Fruit fly (Drosophila melanogaster) whole organism, embryonic: ENCODE results near the gene Orp8.

Experiments used
- Adf1 ChIP-seq: fragments of 200-800 bp; sonication (Bioruptor generic); IDR thresholded peaks from 2 replicates; pipeline ENCODE4 v1.3.6; 2022; ENCODE audit warnings: missing biosample characterization, missing genetic modification characterization
- Atf-2 ChIP-seq: fragments of 200-800 bp; sonication (Bioruptor generic); optimal IDR thresholded peaks from 2 replicates; lab custom pipeline; 2016; ENCODE audit warnings: missing biosample characterization, missing genetic modification characterization
- BEAF-32 ChIP-seq: fragments of 200-800 bp; sonication (Bioruptor generic); optimal IDR thresholded peaks from 3 replicates; lab custom pipeline; 2017; ENCODE audit warnings: missing biosample characterization, missing genetic modification characterization, mild to moderate bottlenecking, moderate library complexity, missing genetic modification reagents
- CG11085 ChIP-seq: fragments of 200-800 bp; sonication (Bioruptor generic); IDR thresholded peaks from 2 replicates; pipeline ENCODE4 v1.3.6; 2022; ENCODE audit warnings: missing biosample characterization, missing genetic modification characterization
- CG15601 ChIP-seq: fragments of 200-800 bp; sonication (Bioruptor generic); optimal IDR thresholded peaks from 3 replicates; lab custom pipeline; 2019; ENCODE audit warnings: missing biosample characterization, mild to moderate bottlenecking, missing genetic modification characterization, moderate library complexity
- CG1602 ChIP-seq: fragments of 200-800 bp; sonication (Bioruptor generic); optimal IDR thresholded peaks from 3 replicates; lab custom pipeline; 2016; ENCODE audit warnings: missing biosample characterization, missing genetic modification characterization
- CG2199 ChIP-seq: fragments of 200-800 bp; sonication (Bioruptor generic); IDR thresholded peaks from 3 replicates; pipeline ENCODE4 v1.3.6; 2022; ENCODE audit warnings: missing biosample characterization, missing genetic modification characterization
- CG2712 ChIP-seq: fragments of 200-800 bp; optimal IDR thresholded peaks from 3 replicates; lab custom pipeline; 2019; ENCODE audit warnings: missing biosample characterization, mild to moderate bottlenecking, missing genetic modification characterization, moderate library complexity
- CG32767 ChIP-seq: fragments of 200-800 bp; sonication (Bioruptor generic); IDR thresholded peaks from 2 replicates; pipeline ENCODE4 v1.3.6; 2022; ENCODE audit warnings: missing biosample characterization, missing genetic modification characterization
- CG33213 ChIP-seq: fragments of 200-800 bp; sonication (Bioruptor generic); optimal IDR thresholded peaks from 3 replicates; lab custom pipeline; 2016; ENCODE audit warnings: missing biosample characterization, missing genetic modification characterization
- CG3995 ChIP-seq: fragments of 200-800 bp; sonication (Bioruptor generic); optimal IDR thresholded peaks from 3 replicates; lab custom pipeline; 2016; ENCODE audit warnings: missing biosample characterization, missing genetic modification characterization
- CG5180 ChIP-seq: fragments of 200-800 bp; sonication (Bioruptor generic); optimal IDR thresholded peaks from 3 replicates; lab custom pipeline; 2017; ENCODE audit warnings: missing biosample characterization, missing genetic modification characterization, mild to moderate bottlenecking, moderate library complexity, missing genetic modification reagents
- CG7963 ChIP-seq: fragments of 200-800 bp; sonication (Bioruptor generic); IDR thresholded peaks from 3 replicates; pipeline ENCODE4 v1.3.6; 2022; ENCODE audit warnings: missing biosample characterization, missing genetic modification characterization; ENCODE audit not compliant: partially characterized antibody
- CG7987 ChIP-seq: fragments of 200-800 bp; sonication (Bioruptor generic); optimal IDR thresholded peaks from 2 replicates; lab custom pipeline; 2018; ENCODE audit warnings: missing biosample characterization, mild to moderate bottlenecking, missing genetic modification characterization, moderate library complexity
- CoRest ChIP-seq: fragments of 200-800 bp; sonication (Bioruptor generic); optimal IDR thresholded peaks from 3 replicates; lab custom pipeline; 2018; ENCODE audit warnings: missing biosample characterization, mild to moderate bottlenecking, missing genetic modification characterization, moderate library complexity
- Eip74EF ChIP-seq, 2 experiments: fragments of 200-800 bp in 1 of 2; fragments of >200 bp in 1 of 2; sonication (Bioruptor generic) in 1 of 2; optimal IDR thresholded peaks; 2 replicates each; lab custom pipeline; 2017 to 2019; ENCODE audit warnings: missing biosample characterization in 2 of 2, missing genetic modification characterization in 2 of 2, mild to moderate bottlenecking in 1 of 2, moderate library complexity in 1 of 2
- Elba2 ChIP-seq: fragments of 200-800 bp; sonication (Bioruptor generic); optimal IDR thresholded peaks from 3 replicates; lab custom pipeline; 2016; ENCODE audit warnings: missing biosample characterization, missing genetic modification characterization
- H15 ChIP-seq: fragments of 200-800 bp; sonication (Bioruptor generic); IDR thresholded peaks from 3 replicates; pipeline ENCODE4 v1.3.6; 2022; ENCODE audit warnings: missing biosample characterization, missing genetic modification characterization
- HLH4C ChIP-seq: fragments of 200-800 bp; sonication (Bioruptor generic); IDR thresholded peaks from 3 replicates; pipeline ENCODE4 v1.3.6; 2022; ENCODE audit warnings: missing biosample characterization, missing genetic modification characterization; ENCODE audit not compliant: partially characterized antibody
- HmgZ ChIP-seq: fragments of 200-800 bp; sonication (Bioruptor generic); optimal IDR thresholded peaks from 2 replicates; lab custom pipeline; 2018; ENCODE audit warnings: missing biosample characterization, mild to moderate bottlenecking, missing genetic modification characterization
- Lim3 ChIP-seq: fragments of 200-800 bp; sonication (Bioruptor generic); IDR thresholded peaks from 2 replicates; pipeline ENCODE4 v1.3.6; 2022; ENCODE audit warnings: missing biosample characterization, missing genetic modification characterization
- Lpt ChIP-seq: fragments of >200 bp; optimal IDR thresholded peaks from 2 replicates; lab custom pipeline; 2018; ENCODE audit warnings: missing biosample characterization, missing genetic modification characterization
- NC2β ChIP-seq: fragments of 200-800 bp; sonication (Bioruptor generic); optimal IDR thresholded peaks from 2 replicates; lab custom pipeline; 2016; ENCODE audit warnings: missing biosample characterization, missing genetic modification characterization
- Oli ChIP-seq: fragments of 200-800 bp; sonication (Bioruptor generic); optimal IDR thresholded peaks from 2 replicates; lab custom pipeline; 2018; ENCODE audit warnings: missing biosample characterization, mild to moderate bottlenecking, missing genetic modification characterization, moderate library complexity
- Sox100B ChIP-seq: fragments of 200-800 bp; sonication (Bioruptor generic); optimal IDR thresholded peaks from 3 replicates; lab custom pipeline; 2018; ENCODE audit warnings: missing biosample characterization, mild to moderate bottlenecking, missing genetic modification characterization
- Sry-β ChIP-seq: fragments of 200-800 bp; sonication (Bioruptor generic); optimal IDR thresholded peaks from 2 replicates; lab custom pipeline; 2018; ENCODE audit warnings: missing biosample characterization, mild to moderate bottlenecking, missing genetic modification characterization, moderate library complexity
- ash1 ChIP-seq: fragments of 200-800 bp; sonication (Bioruptor generic); optimal IDR thresholded peaks from 2 replicates; lab custom pipeline; 2018; ENCODE audit warnings: missing biosample characterization, mild to moderate bottlenecking, missing genetic modification characterization
- ato ChIP-seq: fragments of 200-800 bp; sonication (Bioruptor generic); IDR thresholded peaks from 2 replicates; pipeline ENCODE4 v1.3.6; 2022; ENCODE audit warnings: missing biosample characterization, missing genetic modification characterization; ENCODE audit not compliant: partially characterized antibody
- chn ChIP-seq: fragments of 200-800 bp; sonication (Bioruptor generic); optimal IDR thresholded peaks from 2 replicates; lab custom pipeline; 2016; ENCODE audit warnings: missing biosample characterization, missing genetic modification characterization
- croc ChIP-seq: fragments of 200-800 bp; sonication (Bioruptor generic); conservative IDR thresholded peaks from 3 replicates; pipeline ENCODE4 v1.3.6; 2022; ENCODE audit warnings: missing biosample characterization, missing genetic modification characterization
- crp ChIP-seq, 2 experiments: fragments of 200-800 bp; sonication (Bioruptor generic); optimal IDR thresholded peaks; 2 replicates in 1 of 2; 3 replicates in 1 of 2; lab custom pipeline; 2017; ENCODE audit warnings: missing biosample characterization in 2 of 2, missing genetic modification characterization in 2 of 2, mild to moderate bottlenecking in 1 of 2, moderate library complexity in 1 of 2
- fd64A ChIP-seq: fragments of 200-800 bp; sonication (Bioruptor generic); optimal IDR thresholded peaks from 3 replicates; lab custom pipeline; 2018; ENCODE audit warnings: missing biosample characterization, mild to moderate bottlenecking, missing genetic modification characterization
- ftz-f1 ChIP-seq: fragments of 200-800 bp; sonication (Bioruptor generic); optimal IDR thresholded peaks from 2 replicates; lab custom pipeline; 2016; ENCODE audit warnings: missing biosample characterization, missing genetic modification characterization
- fu2 ChIP-seq: fragments of 200-800 bp; sonication (Bioruptor generic); optimal IDR thresholded peaks from 2 replicates; lab custom pipeline; 2016; ENCODE audit warnings: missing biosample characterization, missing genetic modification characterization
- gfzf ChIP-seq: fragments of 200-800 bp; sonication (Bioruptor generic); optimal IDR thresholded peaks from 2 replicates; lab custom pipeline; 2016; ENCODE audit warnings: missing biosample characterization, mild to moderate bottlenecking, missing genetic modification characterization, moderate library complexity
- hth ChIP-seq: fragments of >200 bp; optimal IDR thresholded peaks from 2 replicates; lab custom pipeline; 2017; ENCODE audit warnings: inconsistent platforms
- insv ChIP-seq, 2 experiments: fragments of 200-800 bp; sonication (Bioruptor generic); optimal IDR thresholded peaks; 3 replicates each; lab custom pipeline; 2016 to 2018; ENCODE audit warnings: missing biosample characterization in 2 of 2, missing genetic modification characterization in 2 of 2
- jing ChIP-seq: fragments of 200-800 bp; sonication (Bioruptor generic); optimal IDR thresholded peaks from 2 replicates; lab custom pipeline; 2018; ENCODE audit warnings: missing biosample characterization, mild to moderate bottlenecking, missing genetic modification characterization
- klu ChIP-seq: fragments of 200-800 bp; sonication (Bioruptor generic); IDR thresholded peaks from 2 replicates; pipeline ENCODE4 v1.3.6; 2022; ENCODE audit warnings: missing biosample characterization, missing genetic modification characterization
- maf-S ChIP-seq: fragments of 200-800 bp; sonication (Bioruptor generic); optimal IDR thresholded peaks from 2 replicates; lab custom pipeline; 2016; ENCODE audit warnings: missing biosample characterization, missing genetic modification characterization
- otp ChIP-seq: fragments of 200-800 bp; sonication (Bioruptor generic); IDR thresholded peaks from 3 replicates; pipeline ENCODE4, ENCODE4 v1.3.6; 2022; ENCODE audit warnings: missing biosample characterization, missing genetic modification characterization
- pum ChIP-seq: fragments of 200-800 bp; sonication (Bioruptor generic); optimal IDR thresholded peaks from 2 replicates; lab custom pipeline; 2016; ENCODE audit warnings: missing biosample characterization, missing genetic modification characterization
- ranshi ChIP-seq: fragments of 200-800 bp; sonication (Bioruptor generic); IDR thresholded peaks from 2 replicates; pipeline ENCODE4 v1.3.6; 2022; ENCODE audit warnings: missing biosample characterization, missing genetic modification characterization
- repo ChIP-seq: fragments of 200-800 bp; sonication (Bioruptor generic); optimal IDR thresholded peaks from 2 replicates; lab custom pipeline; 2016; ENCODE audit warnings: missing biosample characterization, missing genetic modification characterization
- row ChIP-seq: fragments of 200-800 bp; sonication (Bioruptor generic); IDR thresholded peaks from 3 replicates; pipeline ENCODE4 v1.3.6; 2022; ENCODE audit warnings: missing biosample characterization, missing genetic modification characterization
- tna ChIP-seq: fragments of 200-800 bp; sonication (Bioruptor generic); IDR thresholded peaks from 2 replicates; pipeline ENCODE4 v1.3.6; 2022; ENCODE audit warnings: missing biosample characterization, missing genetic modification characterization; ENCODE audit not compliant: partially characterized antibody
- toy ChIP-seq: fragments of 200-800 bp; sonication (Bioruptor generic); IDR thresholded peaks from 2 replicates; pipeline ENCODE4 v1.3.6; 2022; ENCODE audit warnings: missing biosample characterization, missing genetic modification characterization
- z ChIP-seq: fragments of 200-800 bp; sonication (Bioruptor generic); IDR thresholded peaks from 3 replicates; pipeline ENCODE4 v1.3.6; 2022; ENCODE audit warnings: missing biosample characterization, missing genetic modification characterization

Orp8 gene

dm6 chr3R:20327572-20328483 is 18.7 kb downstream of the Orp8 start, which contains the start of the genes CG4360 and Sirt2 (continued):
- peak; percentile 10 for TF ChIP-seq gfzf (GFP tag; lab: Kevin White, UChicago)
- peak; percentile 83 for TF ChIP-seq ato
- peak; percentile 62 for TF ChIP-seq CG7987 (GFP tag; lab: Kevin White, UChicago)
- TF ChIP-seq pum (GFP tag; lab: Kevin White, UChicago) = peak; percentile 58
- peak; percentile 5 for TF ChIP-seq CG3995
- no peak for TF ChIP-seq ash1 (GFP tag; lab: Kevin White, UChicago)
- no peak for TF ChIP-seq croc (GFP tag; lab: Robert Waterston, UW)
- TF ChIP-seq chn = peak; percentile 50
- no peak for TF ChIP-seq insv (GFP tag; optimal IDR thresholded peaks at IDR 0.05; lab: Kevin White, UChicago)
- TF ChIP-seq hth (lab: Kevin White, UChicago) = no peak
- no peak for TF ChIP-seq CG2199 (GFP tag; lab: Robert Waterston, UW)
- TF ChIP-seq jing (GFP tag; lab: Kevin White, UChicago) = no peak
- TF ChIP-seq CG15601 (tag; lab: Kevin White, UChicago) = no peak
- TF ChIP-seq row = peak; percentile 86
- no peak for TF ChIP-seq Oli
- TF ChIP-seq CG33213 = peak; percentile 25
- peak; percentile 89 for TF ChIP-seq Sry-β
- TF ChIP-seq toy = no peak
- peak; percentile 69 for TF ChIP-seq Adf1 (GFP tag; lab: Robert Waterston, UW)
- TF ChIP-seq Atf-2 (GFP tag; lab: Kevin White, UChicago) = peak; percentile 37
- no peak for TF ChIP-seq Lim3
- peak; percentile 46 for TF ChIP-seq CG2712 (tag; lab: Kevin White, UChicago)
- peak; percentile 38 for TF ChIP-seq CG1602 (GFP tag; lab: Kevin White, UChicago)
- peak; percentile 49; the same call in 1 of the 2 replicates for TF ChIP-seq ranshi (GFP tag; lab: Robert Waterston, UW)
- TF ChIP-seq fu2 = peak; percentile 17
- 0 out of 3 replicates have a peak, but pooled peaks have one; percentile 33 for TF ChIP-seq otp (GFP tag; lab: Robert Waterston, UW)
- TF ChIP-seq repo = peak; percentile 40
- TF ChIP-seq BEAF-32 (GFP tag; lab: Kevin White, UChicago) = peak; percentile 88
- TF ChIP-seq CoRest (tag; lab: Kevin White, UChicago) = peak; percentile 6
- peak; percentile 50 for TF ChIP-seq Elba2 (GFP tag; lab: Kevin White, UChicago)
- TF ChIP-seq fd64A (GFP tag; lab: Kevin White, UChicago) = no peak
- TF ChIP-seq tna (GFP tag; lab: Robert Waterston, UW) = peak; percentile 82
- peak; percentile 15; the same call in 1 of the 2 replicates for TF ChIP-seq CG11085 (GFP tag; lab: Robert Waterston, UW)
- no peak for TF ChIP-seq CG5180 (GFP tag; lab: Kevin White, UChicago)
- no peak for TF ChIP-seq Lpt
- TF ChIP-seq ftz-f1 (GFP tag; lab: Kevin White, UChicago) = peak; percentile 54
- peak; percentile 92 for TF ChIP-seq CG7963
- peak in 1 of 2 experiments; percentile 64 for TF ChIP-seq crp (GFP tag; optimal IDR thresholded peaks at IDR 0.05; lab: Kevin White, UChicago)
- peak; percentile 62 for TF ChIP-seq HmgZ (tag; lab: Kevin White, UChicago)
- peak; percentile 28 for TF ChIP-seq klu (GFP tag; lab: Robert Waterston, UW)
- no peak for TF ChIP-seq CG32767
- peak; percentile 53; the same call in 1 of the 3 replicates for TF ChIP-seq H15 (GFP tag; lab: Robert Waterston, UW)
- TF ChIP-seq z = no peak
- TF ChIP-seq NC2β (GFP tag; lab: Kevin White, UChicago) = peak; percentile 34
- peak; percentile 82 for TF ChIP-seq HLH4C (GFP tag; lab: Robert Waterston, UW)
- no peak for TF ChIP-seq Sox100B (GFP tag; lab: Kevin White, UChicago)
- peak; percentile 49 for TF ChIP-seq maf-S (GFP tag; lab: Kevin White, UChicago)
- TF ChIP-seq Eip74EF (GFP tag; optimal IDR thresholded peaks at IDR 0.05; lab: Kevin White, UChicago) = no peak
